Worm (Caenorhabditis elegans) whole organism, midembryonic: ENCODE results near the gene nphp-1.

Experiments used
- T22C8.4 ChIP-seq: fragments of 200-800 bp; sonication (Bioruptor generic); IDR thresholded peaks from 2 replicates; pipeline ENCODE4 v1.3.6; 2022; ENCODE audit warnings: missing genetic modification characterization, missing compliant biosample characterization
- cog-1 ChIP-seq: sonication (generic microtip); optimal IDR thresholded peaks from 2 replicates; lab custom pipeline; 2016; ENCODE audit warnings: missing genetic modification characterization, missing compliant biosample characterization

DNA sequence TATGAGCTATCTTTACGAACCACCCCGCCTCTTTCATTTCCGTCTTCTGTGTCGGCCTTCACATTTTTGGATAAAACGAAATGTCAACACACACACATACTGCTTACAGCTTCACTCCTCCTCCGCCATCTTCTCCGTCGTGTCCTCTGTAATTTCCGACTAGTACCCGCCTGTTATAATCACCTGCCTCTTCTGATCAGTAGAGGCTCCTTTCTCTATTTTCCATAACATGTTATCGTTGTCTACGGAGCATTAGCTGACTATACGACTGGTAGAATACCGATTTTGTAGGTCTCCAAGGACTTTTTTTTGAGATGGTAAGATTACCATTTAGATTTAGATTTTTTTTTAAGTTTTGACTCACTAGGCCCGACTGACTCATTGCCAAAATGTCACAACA lies 32.9 kb upstream of the nphp-1 start:
- TF ChIP-seq cog-1 (tag; lab: Kevin White, UChicago), result no peak
- TF ChIP-seq T22C8.4 (GFP tag; lab: Robert Waterston, UW), result no peak
